Worm (Caenorhabditis elegans) whole organism, young adult: ENCODE data around the gene srx-120.

Source experiments
- B0019.2 ChIP-seq: fragments of 200-800 bp; sonication (Bioruptor generic); conservative IDR thresholded peaks from 2 replicates; pipeline ENCODE4 v1.3.6; 2022; ENCODE audit warnings: missing genetic modification reagents, missing genetic modification characterization, missing compliant biosample characterization
- F22D6.2 ChIP-seq: sonication (generic microtip); optimal IDR thresholded peaks from 2 replicates; lab custom pipeline; 2016; ENCODE audit warnings: mild to moderate bottlenecking, missing genetic modification characterization, missing compliant biosample characterization
- F23B12.7 ChIP-seq: sonication (generic microtip); optimal IDR thresholded peaks from 2 replicates; lab custom pipeline; 2017; ENCODE audit warnings: missing genetic modification characterization, mild to moderate bottlenecking, missing compliant biosample characterization, antibody characterized with exemption, moderate library complexity; ENCODE audit not compliant: insufficient read depth
- F33H1.4 ChIP-seq: fragments of 200-800 bp; sonication (Bioruptor generic); IDR thresholded peaks from 2 replicates; pipeline ENCODE4 v1.3.6; 2022; ENCODE audit warnings: missing genetic modification reagents, missing genetic modification characterization, missing compliant biosample characterization
- K11D2.4 ChIP-seq: fragments of 200-800 bp; sonication (Bioruptor generic); IDR thresholded peaks from 2 replicates; pipeline ENCODE4 v1.3.6; 2022; ENCODE audit warnings: missing genetic modification reagents, missing genetic modification characterization, missing compliant biosample characterization
- T07F8.4 ChIP-seq: sonication (generic microtip); optimal IDR thresholded peaks from 2 replicates; lab custom pipeline; 2016; ENCODE audit warnings: mild to moderate bottlenecking, missing genetic modification characterization, moderate library complexity, missing compliant biosample characterization
- T26A5.8 ChIP-seq: sonication (generic microtip); optimal IDR thresholded peaks from 2 replicates; lab custom pipeline; 2016; ENCODE audit warnings: missing genetic modification characterization, missing compliant biosample characterization
- Y56A3A.18 ChIP-seq: fragments of 200-800 bp; sonication (Bioruptor generic); IDR thresholded peaks from 2 replicates; pipeline ENCODE4 v1.3.6; 2022; ENCODE audit warnings: missing genetic modification reagents, missing genetic modification characterization, missing compliant biosample characterization
- Y79H2A.3 ChIP-seq: fragments of 200-800 bp; sonication (Bioruptor generic); conservative IDR thresholded peaks from 2 replicates; pipeline ENCODE4 v1.3.6; 2022; ENCODE audit warnings: missing genetic modification reagents, missing genetic modification characterization, missing compliant biosample characterization
- Y95B8A.8 ChIP-seq: fragments of 200-800 bp; sonication (Bioruptor generic); IDR thresholded peaks from 2 replicates; pipeline ENCODE4 v1.3.6; 2022; ENCODE audit warnings: missing genetic modification reagents, missing genetic modification characterization, missing compliant biosample characterization
- atf-7 ChIP-seq: sonication (generic microtip); optimal IDR thresholded peaks from 2 replicates; lab custom pipeline; 2017; ENCODE audit warnings: mild to moderate bottlenecking, missing genetic modification characterization, missing compliant biosample characterization
- ccch-3 ChIP-seq: fragments of 200-800 bp; sonication (Bioruptor generic); optimal IDR thresholded peaks from 2 replicates; lab custom pipeline; 2018; ENCODE audit warnings: mild to moderate bottlenecking, missing genetic modification characterization, missing compliant biosample characterization
- ceh-40 ChIP-seq: fragments of 200-800 bp; sonication (Bioruptor generic); IDR thresholded peaks from 2 replicates; pipeline ENCODE4 v1.3.6; 2022; ENCODE audit warnings: missing genetic modification characterization, missing compliant biosample characterization
- ceh-91 ChIP-seq: fragments of 200-800 bp; sonication (Bioruptor generic); IDR thresholded peaks from 2 replicates; pipeline ENCODE4 v1.3.6; 2022; ENCODE audit warnings: missing genetic modification reagents, missing genetic modification characterization, missing compliant biosample characterization
- die-1 ChIP-seq: sonication (generic microtip); optimal IDR thresholded peaks from 2 replicates; lab custom pipeline; 2016; ENCODE audit warnings: missing genotype, mild to moderate bottlenecking, missing genetic modification characterization, missing compliant biosample characterization
- dpff-1 ChIP-seq: sonication (generic microtip); optimal IDR thresholded peaks from 2 replicates; lab custom pipeline; 2017; ENCODE audit warnings: mild to moderate bottlenecking, missing genetic modification characterization, missing compliant biosample characterization
- egl-18 ChIP-seq: fragments of 200-800 bp; sonication (Bioruptor generic); IDR thresholded peaks from 2 replicates; pipeline ENCODE4 v1.3.6; 2022; ENCODE audit warnings: missing genetic modification reagents, missing genetic modification characterization, missing compliant biosample characterization
- egl-44 ChIP-seq: fragments of 200-800 bp; sonication (Bioruptor generic); IDR thresholded peaks from 2 replicates; pipeline ENCODE4 v1.3.6; 2022; ENCODE audit warnings: missing genetic modification reagents, missing genetic modification characterization, missing compliant biosample characterization
- ekl-4 ChIP-seq: fragments of 200-800 bp; sonication (Bioruptor generic); IDR thresholded peaks from 2 replicates; pipeline ENCODE4 v1.3.6; 2022; ENCODE audit warnings: missing genetic modification reagents, missing genetic modification characterization, missing compliant biosample characterization
- ets-4 ChIP-seq: fragments of 200-800 bp; sonication (Bioruptor generic); optimal IDR thresholded peaks from 2 replicates; lab custom pipeline; 2018; ENCODE audit warnings: mild to moderate bottlenecking, missing genetic modification characterization, missing compliant biosample characterization
- him-1 ChIP-seq: sonication (generic microtip); optimal IDR thresholded peaks from 2 replicates; lab custom pipeline; 2016; ENCODE audit warnings: missing genotype, missing genetic modification reagents, missing genetic modification characterization, missing compliant biosample characterization
- hlh-26 ChIP-seq: fragments of 200-800 bp; sonication (Bioruptor generic); conservative IDR thresholded peaks from 2 replicates; pipeline ENCODE4 v1.3.6; 2022; ENCODE audit warnings: missing genetic modification reagents, missing genetic modification characterization, missing compliant biosample characterization
- hmg-20 ChIP-seq: fragments of 200-800 bp; sonication (Bioruptor generic); IDR thresholded peaks from 2 replicates; pipeline ENCODE4 v1.3.6; 2022; ENCODE audit warnings: missing genetic modification reagents, missing genetic modification characterization, missing compliant biosample characterization
- hrde-1 ChIP-seq: sonication (generic microtip); optimal IDR thresholded peaks from 2 replicates; lab custom pipeline; 2016; ENCODE audit warnings: missing genetic modification characterization, mild to moderate bottlenecking, missing compliant biosample characterization, moderate library complexity, missing genotype, missing genetic modification reagents, borderline replicate concordance
- let-526 ChIP-seq: fragments of 200-800 bp; sonication (Bioruptor generic); IDR thresholded peaks from 2 replicates; pipeline ENCODE4 v1.3.6; 2022; ENCODE audit warnings: missing genetic modification reagents, missing genetic modification characterization, missing compliant biosample characterization
- let-607 ChIP-seq, 2 experiments: fragments of 200-800 bp in 1 of 2; sonication (Bioruptor generic) in 1 of 2; sonication (generic microtip) in 1 of 2; optimal IDR thresholded peaks; 2 replicates each; lab custom pipeline; 2016 to 2018; ENCODE audit warnings: mild to moderate bottlenecking in 2 of 2, missing compliant biosample characterization in 2 of 2, missing genetic modification characterization in 2 of 2, moderate library complexity in 2 of 2, missing genotype in 1 of 2
- lir-1 ChIP-seq: fragments of 200-800 bp; sonication (Bioruptor generic); conservative IDR thresholded peaks from 2 replicates; pipeline ENCODE4 v1.3.6; 2022; ENCODE audit warnings: missing genetic modification reagents, missing genetic modification characterization, missing compliant biosample characterization
- lsy-27 ChIP-seq: sonication (generic microtip); optimal IDR thresholded peaks from 2 replicates; lab custom pipeline; 2017; ENCODE audit warnings: missing genetic modification characterization, mild to moderate bottlenecking, missing compliant biosample characterization, antibody characterized with exemption, missing genotype, borderline replicate concordance; ENCODE audit not compliant: insufficient read depth
- madf-10 ChIP-seq: sonication (generic microtip); optimal IDR thresholded peaks from 2 replicates; lab custom pipeline; 2016; ENCODE audit warnings: mild to moderate bottlenecking, missing genetic modification characterization, missing compliant biosample characterization
- nhr-120 ChIP-seq: fragments of 200-800 bp; sonication (Bioruptor generic); IDR thresholded peaks from 2 replicates; pipeline ENCODE4 v1.3.6; 2022; ENCODE audit warnings: missing genetic modification characterization, missing compliant biosample characterization
- nhr-80 ChIP-seq: sonication (generic microtip); optimal IDR thresholded peaks from 2 replicates; lab custom pipeline; 2016; ENCODE audit warnings: missing genetic modification characterization, missing compliant biosample characterization
- sdz-38 ChIP-seq: sonication (generic microtip); optimal IDR thresholded peaks from 2 replicates; lab custom pipeline; 2016; ENCODE audit warnings: missing genotype, missing genetic modification characterization, missing compliant biosample characterization
- sea-2 ChIP-seq: fragments of 200-800 bp; sonication (Bioruptor generic); IDR thresholded peaks from 2 replicates; pipeline ENCODE4 v1.3.6; 2022; ENCODE audit warnings: missing genetic modification characterization, missing compliant biosample characterization
- snpc-4 ChIP-seq, 5 experiments: fragments of 150-350 bp in 1 of 5; sonication (generic microtip) in 4 of 5; optimal IDR thresholded peaks; 2 replicates each; lab custom pipeline; 2014 to 2018; ENCODE audit warnings: missing genetic modification characterization in 5 of 5, missing biosample characterization in 3 of 5, antibody characterized with exemption in 2 of 5, mild to moderate bottlenecking in 2 of 5, missing compliant biosample characterization in 2 of 5, missing genotype in 2 of 5, moderate library complexity in 2 of 5, missing genetic modification reagents in 1 of 5
- somi-1 ChIP-seq: fragments of 200-800 bp; sonication (Bioruptor generic); optimal IDR thresholded peaks from 2 replicates; lab custom pipeline; 2018; ENCODE audit warnings: mild to moderate bottlenecking, missing genetic modification characterization, missing compliant biosample characterization
- tbx-9 ChIP-seq: sonication (generic microtip); optimal IDR thresholded peaks from 2 replicates; lab custom pipeline; 2016; ENCODE audit warnings: borderline replicate concordance, missing genetic modification characterization, inconsistent platforms, missing compliant biosample characterization
- tlf-1 ChIP-seq: fragments of 200-800 bp; sonication (Bioruptor generic); optimal IDR thresholded peaks from 2 replicates; lab custom pipeline; 2018; ENCODE audit warnings: mild to moderate bottlenecking, missing genetic modification characterization, missing compliant biosample characterization
- unc-130 ChIP-seq: sonication (generic microtip); optimal IDR thresholded peaks from 2 replicates; lab custom pipeline; 2016; ENCODE audit warnings: missing genetic modification reagents, missing genetic modification characterization, missing compliant biosample characterization
- unc-62 ChIP-seq: fragments of 150-350 bp; optimal IDR thresholded peaks from 2 replicates; lab custom pipeline; 2014; ENCODE audit warnings: missing biosample characterization, missing genetic modification reagents, missing genetic modification characterization
- zfh-2 ChIP-seq: fragments of 200-800 bp; sonication (Bioruptor generic); conservative IDR thresholded peaks from 2 replicates; pipeline ENCODE4 v1.3.6; 2022; ENCODE audit warnings: missing genetic modification reagents, missing genetic modification characterization, missing compliant biosample characterization
- ztf-22 ChIP-seq: fragments of 200-800 bp; sonication (Bioruptor generic); optimal IDR thresholded peaks from 2 replicates; lab custom pipeline; 2018; ENCODE audit warnings: mild to moderate bottlenecking, missing genetic modification characterization, moderate library complexity, missing compliant biosample characterization
- ztf-25 ChIP-seq: fragments of 200-800 bp; sonication (Bioruptor generic); IDR thresholded peaks from 2 replicates; pipeline ENCODE4 v1.3.6; 2022; ENCODE audit warnings: missing genetic modification reagents, missing genetic modification characterization, missing compliant biosample characterization
- ztf-28 ChIP-seq: fragments of 200-800 bp; sonication (Bioruptor generic); IDR thresholded peaks from 2 replicates; pipeline ENCODE4 v1.3.6; 2022; ENCODE audit warnings: missing genetic modification reagents, missing genetic modification characterization, missing compliant biosample characterization
- ztf-6 ChIP-seq: fragments of 200-800 bp; sonication (Bioruptor generic); IDR thresholded peaks from 2 replicates; pipeline ENCODE4 v1.3.6; 2022; ENCODE audit warnings: missing genetic modification reagents, missing genetic modification characterization, missing compliant biosample characterization

The srx-120 gene

ce11 chrII:12516313-12516712 is 14.7 kb upstream of the srx-120 start, which contains the start of gene srh-61:
Gene srh-61, minus strand, starts transcription at chrII:12516413.
- TF ChIP-seq F23B12.7: no peak
- no peak for TF ChIP-seq Y56A3A.18 (GFP tag; lab: Robert Waterston, UW)
- TF ChIP-seq sea-2 (GFP tag; lab: Robert Waterston, UW): no peak
- no peak for TF ChIP-seq Y79H2A.3 (GFP tag; lab: Robert Waterston, UW)
- TF ChIP-seq ccch-3 (GFP tag; lab: Kevin White, UChicago): no peak
- TF ChIP-seq tlf-1 (GFP tag; lab: Kevin White, UChicago): no peak
- no peak for TF ChIP-seq ztf-25 (GFP tag; lab: Robert Waterston, UW)
- no peak for TF ChIP-seq ztf-28 (GFP tag; lab: Robert Waterston, UW)
- no peak for TF ChIP-seq hlh-26

DNA sequence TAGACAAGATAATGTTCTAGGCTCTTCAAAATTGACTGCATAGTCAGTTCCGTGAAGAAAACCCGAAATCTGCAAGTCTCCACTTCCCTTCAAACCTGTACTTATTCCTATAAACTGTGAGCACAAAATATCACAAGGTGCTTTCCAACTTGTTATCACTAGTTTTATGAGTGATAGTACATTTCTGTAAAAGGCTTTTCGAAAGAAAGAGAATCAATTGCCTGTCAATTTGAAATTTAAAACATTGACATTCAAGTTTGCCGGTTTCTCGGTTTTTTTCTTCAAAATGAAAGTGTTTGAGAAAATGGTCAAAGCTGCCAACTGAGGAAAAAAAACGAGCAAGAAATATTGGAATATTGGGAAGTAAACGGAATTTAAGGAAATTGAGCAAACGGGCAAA is 13.1 kb upstream of the srx-120 start:
- no peak for TF ChIP-seq sdz-38 (tag; lab: Kevin White, UChicago)
- TF ChIP-seq unc-62 (GFP tag; lab: Kevin White, UChicago): peak; percentile 34
- peak; percentile 35 for TF ChIP-seq nhr-80 (tag; lab: Kevin White, UChicago)
- TF ChIP-seq let-607 (tag; optimal IDR thresholded peaks at IDR 0.05; lab: Kevin White, UChicago): peak; percentile 58
- no peak for TF ChIP-seq ets-4

DNA sequence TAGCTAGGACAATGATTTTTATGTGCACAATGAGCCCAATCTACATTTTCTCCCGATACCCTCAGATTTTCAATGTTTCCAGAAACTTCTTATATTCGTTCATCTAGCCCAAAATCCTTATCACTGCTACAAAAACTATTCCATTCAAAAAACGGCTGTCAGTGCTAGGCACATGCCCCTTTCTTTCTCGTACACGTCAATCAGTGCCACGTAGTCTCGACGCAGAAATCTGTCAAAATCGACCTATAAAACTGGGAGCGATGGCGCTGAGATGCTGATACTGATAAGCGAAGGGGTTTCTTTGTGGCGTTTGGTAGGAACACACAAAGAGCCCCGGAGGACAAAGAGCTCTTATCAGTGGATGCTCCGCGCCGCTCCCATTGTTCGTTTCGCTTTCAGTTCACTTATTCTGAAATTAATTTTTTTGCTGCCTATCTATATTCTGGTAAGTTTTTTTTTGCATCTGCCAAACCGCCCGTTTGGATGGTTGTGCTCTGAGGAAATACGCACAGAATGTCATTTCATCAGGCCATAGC is 12.2 kb upstream of the srx-120 start, which contains the start of gene srh-70:
TSS of gene srh-70 (minus strand) at position 51 of the 536 bp plus-strand sequence.
- TF ChIP-seq unc-130 (no peak), ekl-4 (GFP tag; lab: Robert Waterston, UW) (0 out of 2 replicates have a peak, but pooled peaks have one; percentile 8), F22D6.2 (tag; lab: Kevin White, UChicago) (no peak), let-607 (tag; optimal IDR thresholded peaks at IDR 0.05; lab: Kevin White, UChicago) (peak; percentile 99), sdz-38 (tag; lab: Kevin White, UChicago) (no peak), die-1 (no peak), egl-44 (GFP tag; lab: Robert Waterston, UW) (peak; percentile 37; the same call in 1 of the 2 replicates), somi-1 (GFP tag; lab: Kevin White, UChicago) (no peak), madf-10 (peak; percentile 6), F33H1.4 (GFP tag; lab: Robert Waterston, UW) (no peak), Y95B8A.8 (no peak; the same call in 1 of the 2 replicates), lir-1 (no peak), hrde-1 (no peak), nhr-120 (GFP tag; lab: Robert Waterston, UW) (no peak), hlh-26 (no peak), ztf-6 (GFP tag; lab: Robert Waterston, UW) (no peak), zfh-2 (no peak), hmg-20 (no peak), ceh-40 (GFP tag; lab: Robert Waterston, UW) (no peak), tbx-9 (tag; lab: Kevin White, UChicago) (no peak), snpc-4 (GFP tag; optimal IDR thresholded peaks at IDR 0.05; lab: Kevin White, UChicago) (no peak), snpc-4 (tag; optimal IDR thresholded peaks at IDR 0.05; lab: Kevin White, UChicago) (peak in 2 of 4 experiments; percentile 22 to 29), T07F8.4 (tag; lab: Kevin White, UChicago) (no peak), him-1 (no peak), B0019.2 (GFP tag; lab: Robert Waterston, UW) (no peak), lsy-27 (tag; lab: Kevin White, UChicago) (no peak), ztf-22 (peak; percentile 12), T26A5.8 (no peak), egl-18 (no peak), ceh-91 (GFP tag; lab: Robert Waterston, UW) (no peak), dpff-1 (no peak), K11D2.4 (0 out of 2 replicates have a peak, but pooled peaks have one; percentile 15), let-526 (GFP tag; lab: Robert Waterston, UW) (0 out of 2 replicates have a peak, but pooled peaks have one; percentile 21), atf-7 (tag; lab: Kevin White, UChicago) (peak; percentile 83)
